Worm (Caenorhabditis elegans) whole organism, L3 larva: ENCODE data around the gene E02H4.6.

Experiments
- ama-1 ChIP-seq: fragments of 150-350 bp; optimal IDR thresholded peaks from 2 replicates; lab custom pipeline; 2018
- lin-15B ChIP-seq: fragments of 150-350 bp; optimal IDR thresholded peaks from 2 replicates; lab custom pipeline; 2014; ENCODE audit warnings: missing biosample characterization, missing genetic modification characterization
- nfya-1 ChIP-seq: sonication (generic microtip); optimal IDR thresholded peaks from 2 replicates; lab custom pipeline; 2017; ENCODE audit warnings: missing genetic modification characterization, mild to moderate bottlenecking, missing compliant biosample characterization, antibody characterized with exemption, moderate library complexity; ENCODE audit not compliant: insufficient read depth
- nhr-28 ChIP-seq: fragments of 150-350 bp; optimal IDR thresholded peaks from 2 replicates; lab custom pipeline; 2014; ENCODE audit warnings: missing biosample characterization, missing genetic modification characterization
- skn-1 ChIP-seq: fragments of 150-350 bp; optimal IDR thresholded peaks from 2 replicates; lab custom pipeline; 2014; ENCODE audit warnings: missing biosample characterization, missing genetic modification characterization
- snpc-4 ChIP-seq: fragments of 150-350 bp; optimal IDR thresholded peaks from 2 replicates; lab custom pipeline; 2014; ENCODE audit warnings: missing biosample characterization, missing genetic modification characterization

- no peak for TF ChIP-seq ama-1 (lab: Kevin White, UChicago)
- no peak for TF ChIP-seq lin-15B (tag; lab: Kevin White, UChicago)
- no peak for TF ChIP-seq nhr-28 (tag; lab: Kevin White, UChicago)
- no peak for TF ChIP-seq nfya-1 (tag; lab: Kevin White, UChicago)
- no peak for TF ChIP-seq snpc-4
- TF ChIP-seq skn-1 (tag; lab: Kevin White, UChicago), result no peak
These were observed 15.7 kb downstream of the E02H4.6 start for ce11 chrX:14236121-14236824.
